Fruit fly (Drosophila melanogaster) whole organism, wandering third instar larva: ENCODE results near the gene CG3437.

ENCODE experiments used
- Abd-B ChIP-seq: fragments of >200 bp; optimal IDR thresholded peaks from 2 replicates; lab custom pipeline; 2017; ENCODE audit warnings: missing biosample characterization, missing genetic modification characterization
- CG32264 ChIP-seq: fragments of 200-800 bp; sonication (Bioruptor generic); optimal IDR thresholded peaks from 2 replicates; lab custom pipeline; 2016; ENCODE audit warnings: missing biosample characterization, missing genetic modification characterization
- CG9705 ChIP-seq: fragments of 200-800 bp; sonication (Bioruptor generic); optimal IDR thresholded peaks from 2 replicates; lab custom pipeline; 2018; ENCODE audit warnings: missing biosample characterization, mild to moderate bottlenecking, missing genetic modification characterization
- Dfd ChIP-seq: fragments of >200 bp; optimal IDR thresholded peaks from 2 replicates; lab custom pipeline; 2017; ENCODE audit warnings: missing biosample characterization, missing genetic modification characterization
- GATAd ChIP-seq: sonication (Bioruptor generic); optimal IDR thresholded peaks from 2 replicates; lab custom pipeline; 2016; ENCODE audit warnings: missing biosample characterization, missing genetic modification characterization
- HLH106 ChIP-seq: fragments of 200-800 bp; optimal IDR thresholded peaks from 3 replicates; lab custom pipeline; 2019; ENCODE audit warnings: missing biosample characterization, mild to moderate bottlenecking, missing genetic modification characterization, moderate library complexity
- Hnf4 ChIP-seq: fragments of 200-800 bp; sonication (Bioruptor generic); optimal IDR thresholded peaks from 2 replicates; lab custom pipeline; 2016; ENCODE audit warnings: missing biosample characterization, mild to moderate bottlenecking, missing genetic modification characterization
- Hr78 ChIP-seq: fragments of >200 bp; optimal IDR thresholded peaks from 2 replicates; lab custom pipeline; 2017; ENCODE audit warnings: missing biosample characterization, missing genetic modification characterization
- Hr83 ChIP-seq: fragments of 200-300 bp; sonication (Bioruptor generic); optimal IDR thresholded peaks from 2 replicates; lab custom pipeline; 2016; ENCODE audit warnings: missing biosample characterization, mild to moderate bottlenecking, missing genetic modification characterization, moderate library complexity; ENCODE audit not compliant: poor library complexity, severe bottlenecking
- Jra ChIP-seq: sonication (Bioruptor generic); optimal IDR thresholded peaks from 2 replicates; lab custom pipeline; 2016; ENCODE audit warnings: missing biosample characterization, missing genetic modification characterization
- Mio ChIP-seq: sonication (Bioruptor generic); optimal IDR thresholded peaks from 2 replicates; lab custom pipeline; 2016; ENCODE audit warnings: missing biosample characterization, missing genetic modification characterization
- N ChIP-seq: fragments of >200 bp; optimal IDR thresholded peaks from 2 replicates; lab custom pipeline; 2018; ENCODE audit warnings: missing biosample characterization, missing external identifiers, missing genetic modification characterization
- OdsH ChIP-seq: fragments of 200-800 bp; sonication (Bioruptor generic); optimal IDR thresholded peaks from 2 replicates; lab custom pipeline; 2016; ENCODE audit warnings: missing biosample characterization, mild to moderate bottlenecking, missing genetic modification characterization
- Rel ChIP-seq, 2 experiments: fragments of 200-800 bp; sonication (Bioruptor generic) in 1 of 2; optimal IDR thresholded peaks; 2 replicates in 1 of 2; 3 replicates in 1 of 2; lab custom pipeline; 2016 to 2019; ENCODE audit warnings: mild to moderate bottlenecking in 2 of 2, missing biosample characterization in 2 of 2, missing genetic modification characterization in 2 of 2, moderate library complexity in 1 of 2
- Sp1 ChIP-seq: fragments of 200-800 bp; sonication (Bioruptor generic); optimal IDR thresholded peaks from 3 replicates; lab custom pipeline; 2019; ENCODE audit warnings: missing biosample characterization, mild to moderate bottlenecking, missing genetic modification characterization, moderate library complexity
- Vsx2 ChIP-seq: fragments of 200-300, 225-300 bp; sonication (Bioruptor generic); optimal IDR thresholded peaks from 2 replicates; lab custom pipeline; 2018; ENCODE audit warnings: missing biosample characterization, missing genetic modification characterization; ENCODE audit not compliant: partially characterized antibody
- br ChIP-seq: fragments of 200-800 bp; sonication (Bioruptor generic); optimal IDR thresholded peaks from 2 replicates; lab custom pipeline; 2016; ENCODE audit warnings: missing biosample characterization, missing genetic modification characterization
- brk ChIP-seq: fragments of 200-800 bp; sonication (Bioruptor generic); optimal IDR thresholded peaks from 2 replicates; lab custom pipeline; 2016; ENCODE audit warnings: missing biosample characterization, mild to moderate bottlenecking, missing genetic modification characterization
- dl ChIP-seq, 2 experiments: fragments of 175-275, 200-275 bp in 1 of 2; fragments of 200-275 bp in 1 of 2; sonication (Bioruptor generic); optimal IDR thresholded peaks; lab custom pipeline; 2018; ENCODE audit warnings: mild to moderate bottlenecking in 2 of 2, missing biosample characterization in 2 of 2, missing genetic modification characterization in 2 of 2, moderate library complexity in 2 of 2; ENCODE audit not compliant: partially characterized antibody in 2 of 2, insufficient read depth in 1 of 2
- dmrt93B ChIP-seq: fragments of 200-800 bp; sonication (Bioruptor generic); optimal IDR thresholded peaks from 2 replicates; lab custom pipeline; 2018; ENCODE audit warnings: missing biosample characterization, mild to moderate bottlenecking, missing genetic modification characterization
- dsf ChIP-seq: sonication (Bioruptor generic); optimal IDR thresholded peaks from 2 replicates; lab custom pipeline; 2016; ENCODE audit warnings: missing biosample characterization, missing genetic modification characterization, borderline replicate concordance
- foxo ChIP-seq, 2 experiments: fragments of 200-800 bp; sonication (Bioruptor generic); optimal IDR thresholded peaks; 2 replicates in 1 of 2; 3 replicates in 1 of 2; lab custom pipeline; 2016 to 2017; ENCODE audit warnings: missing biosample characterization in 2 of 2, missing genetic modification characterization in 2 of 2
- fru ChIP-seq: fragments of 200-800 bp; sonication (Bioruptor generic); optimal IDR thresholded peaks from 3 replicates; lab custom pipeline; 2016; ENCODE audit warnings: missing biosample characterization, mild to moderate bottlenecking, missing genetic modification characterization
- h ChIP-seq: fragments of 200-800 bp; sonication (Bioruptor generic); optimal IDR thresholded peaks from 3 replicates; lab custom pipeline; 2016; ENCODE audit warnings: missing biosample characterization, mild to moderate bottlenecking, missing genetic modification characterization
- jim ChIP-seq: fragments of 175-275, 200-325 bp; sonication (Bioruptor generic); optimal IDR thresholded peaks from 2 replicates; lab custom pipeline; 2016; ENCODE audit warnings: missing biosample characterization, mild to moderate bottlenecking, missing genetic modification characterization
- lola ChIP-seq: fragments of >200 bp; optimal IDR thresholded peaks from 2 replicates; lab custom pipeline; 2017; ENCODE audit warnings: missing biosample characterization, missing genetic modification characterization
- pan ChIP-seq: fragments of >200 bp; optimal IDR thresholded peaks from 2 replicates; lab custom pipeline; 2017
- psq ChIP-seq: fragments of 200-800 bp; sonication (Bioruptor generic); optimal IDR thresholded peaks from 3 replicates; lab custom pipeline; 2017; ENCODE audit warnings: missing biosample characterization, mild to moderate bottlenecking, missing genetic modification characterization, moderate library complexity
- rgr ChIP-seq: fragments of 200-800 bp; sonication (Bioruptor generic); optimal IDR thresholded peaks from 3 replicates; lab custom pipeline; 2016; ENCODE audit warnings: missing biosample characterization, mild to moderate bottlenecking, missing genetic modification characterization
- sage ChIP-seq: fragments of 200-800 bp; sonication (Bioruptor generic); optimal IDR thresholded peaks from 2 replicates; lab custom pipeline; 2016; ENCODE audit warnings: missing biosample characterization, mild to moderate bottlenecking, missing genetic modification characterization
- sv ChIP-seq: fragments of 200-800 bp; sonication (Bioruptor generic); optimal IDR thresholded peaks from 3 replicates; lab custom pipeline; 2016; ENCODE audit warnings: missing biosample characterization, missing genetic modification characterization
- tai ChIP-seq: sonication (Bioruptor generic); optimal IDR thresholded peaks from 2 replicates; lab custom pipeline; 2016; ENCODE audit warnings: missing biosample characterization, missing genetic modification characterization
- usp ChIP-seq: fragments of >200 bp; optimal IDR thresholded peaks from 2 replicates; lab custom pipeline; 2017; ENCODE audit warnings: missing biosample characterization, missing genetic modification characterization
- woc ChIP-seq: sonication (Bioruptor generic); optimal IDR thresholded peaks from 2 replicates; lab custom pipeline; 2016; ENCODE audit warnings: missing biosample characterization, mild to moderate bottlenecking, missing genetic modification characterization

The CG3437 gene

dm6 chr3L:9442625-9443282, 14.7 kb downstream of the CG3437 start, which contains the start of gene Srg3:
Gene Srg3 (plus strand): TSS chr3L:9443232.
- no peak for TF ChIP-seq Hr78 (GFP tag; lab: Kevin White, UChicago)
- TF ChIP-seq br = no peak
- no peak for TF ChIP-seq fru (GFP tag; lab: Kevin White, UChicago)

DNA sequence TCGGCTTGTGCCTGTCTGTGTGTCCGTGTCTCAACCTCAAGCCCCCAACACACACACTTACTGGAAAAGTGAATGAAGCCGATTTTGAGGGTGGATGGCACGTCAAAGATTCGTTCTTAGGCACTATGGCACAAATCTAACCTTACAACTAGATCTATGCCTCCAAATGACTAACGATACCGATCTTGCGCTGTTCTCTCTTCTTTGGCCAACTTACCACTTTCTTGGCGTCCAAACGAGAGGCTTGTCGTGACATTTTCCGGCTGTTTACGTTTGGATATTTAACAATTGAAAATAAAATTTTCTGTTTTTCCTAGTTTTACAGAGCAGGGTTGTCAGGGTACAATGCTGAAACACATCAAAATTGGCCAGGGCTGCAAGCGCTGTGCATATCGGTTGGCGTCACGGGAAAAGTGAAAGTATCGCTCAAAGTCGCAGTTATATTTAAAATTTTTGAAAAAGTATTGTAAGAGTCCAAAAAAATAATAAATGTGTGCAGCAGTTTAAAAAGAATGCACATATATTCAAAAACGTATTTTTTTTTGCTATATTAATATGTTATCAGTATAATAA, 15.5 kb downstream of the CG3437 start, which contains the start of the genes Bet3 and Nf-YA:
Gene Bet3 (minus strand): TSS at position 361 of the 573 bp plus-strand sequence.
Gene Nf-YA (minus strand): TSS at position 361 of the 573 bp plus-strand sequence.
- TF ChIP-seq fru (GFP tag; lab: Kevin White, UChicago) (no peak), Hnf4 (GFP tag; lab: Kevin White, UChicago) (peak; percentile 34), sv (GFP tag; lab: Kevin White, UChicago) (no peak), foxo (GFP tag; optimal IDR thresholded peaks at IDR 0.05; lab: Kevin White, UChicago) (peak in 1 of 2 experiments; percentile 56), Hr83 (GFP tag; lab: Kevin White, UChicago) (peak; percentile 80), Rel (GFP tag; optimal IDR thresholded peaks at IDR 0.05; lab: Kevin White, UChicago) (no peak), Rel (tag; optimal IDR thresholded peaks at IDR 0.05; lab: Kevin White, UChicago) (peak; percentile 52), dsf (GFP tag; lab: Kevin White, UChicago) (peak; percentile 3), jim (GFP tag; lab: Kevin White, UChicago) (no peak), rgr (GFP tag; lab: Kevin White, UChicago) (peak; percentile 58), Hr78 (GFP tag; lab: Kevin White, UChicago) (no peak), h (GFP tag; lab: Kevin White, UChicago) (peak; percentile 9), Sp1 (GFP tag; lab: Kevin White, UChicago) (peak; percentile 36), HLH106 (peak; percentile 39), woc (GFP tag; lab: Kevin White, UChicago) (peak; percentile 41), Jra (GFP tag; lab: Kevin White, UChicago) (peak; percentile 64)

DNA sequence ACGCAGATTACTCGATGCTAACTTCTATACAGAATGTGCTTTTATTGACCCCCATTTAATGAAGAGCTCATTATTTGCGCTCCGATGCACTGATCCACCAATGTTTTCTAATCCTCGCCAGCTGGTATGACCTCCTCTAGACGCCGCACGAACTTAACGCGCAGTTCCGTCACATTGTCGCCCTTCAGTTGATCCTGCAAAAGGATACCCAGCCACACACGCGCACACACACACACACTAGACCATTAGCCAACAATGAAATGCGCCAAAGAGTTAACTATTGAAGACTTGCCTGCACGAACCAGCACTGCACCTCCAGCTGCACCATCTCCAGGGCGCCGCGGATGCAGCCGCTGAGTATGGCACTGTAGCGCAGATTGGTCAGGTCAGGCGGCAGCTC, 18.6 kb downstream of the CG3437 start:
- TF ChIP-seq jim (GFP tag; lab: Kevin White, UChicago) = no peak
- TF ChIP-seq Dfd (GFP tag; lab: Kevin White, UChicago) = peak; percentile 78

DNA sequence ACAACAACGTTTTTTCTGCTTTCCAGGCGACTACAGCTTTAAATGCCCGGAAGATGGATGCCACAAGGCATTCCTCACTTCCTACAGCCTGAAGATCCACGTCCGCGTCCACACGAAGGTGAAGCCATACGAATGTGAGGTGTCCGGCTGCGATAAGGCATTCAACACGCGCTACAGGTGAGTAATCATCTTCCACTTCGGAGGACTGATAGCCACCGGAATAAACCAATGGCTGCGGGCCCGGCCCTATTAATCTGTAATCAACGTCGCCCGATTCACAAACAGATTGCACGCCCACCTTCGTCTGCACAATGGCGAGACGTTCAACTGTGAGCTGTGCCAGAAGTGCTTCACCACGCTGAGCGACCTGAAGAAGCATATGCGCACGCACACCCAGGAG, 21.6 kb downstream of the CG3437 start:
- no peak for TF ChIP-seq Rel (GFP tag; optimal IDR thresholded peaks at IDR 0.05; lab: Kevin White, UChicago)
- peak; percentile 73 for TF ChIP-seq Rel (tag; optimal IDR thresholded peaks at IDR 0.05; lab: Kevin White, UChicago)
- TF ChIP-seq psq (GFP tag; lab: Kevin White, UChicago) = no peak
- TF ChIP-seq h (GFP tag; lab: Kevin White, UChicago) = peak; percentile 4
- TF ChIP-seq dsf (GFP tag; lab: Kevin White, UChicago) = no peak

- TF ChIP-seq Hnf4 (GFP tag; lab: Kevin White, UChicago) (peak; percentile 74), HLH106 (peak; percentile 23), GATAd (GFP tag; lab: Kevin White, UChicago) (no peak), OdsH (peak; percentile 65), Jra (GFP tag; lab: Kevin White, UChicago) (peak; percentile 59), pan (lab: Kevin White, UChicago) (no peak), woc (GFP tag; lab: Kevin White, UChicago) (no peak), N (no peak), Hr78 (GFP tag; lab: Kevin White, UChicago) (no peak), sage (GFP tag; lab: Kevin White, UChicago) (peak; percentile 31), usp (GFP tag; lab: Kevin White, UChicago) (no peak), h (GFP tag; lab: Kevin White, UChicago) (peak; percentile 56), Abd-B (GFP tag; lab: Kevin White, UChicago) (no peak), Mio (GFP tag; lab: Kevin White, UChicago) (no peak), rgr (GFP tag; lab: Kevin White, UChicago) (peak; percentile 70), br (peak; percentile 55), Vsx2 (no peak), dl (GFP tag; optimal IDR thresholded peaks at IDR 0.05; lab: Kevin White, UChicago; ENCODE audit: insufficient read depth in 1 of 2, partially characterized antibody in 2 of 2) (no peak), dsf (GFP tag; lab: Kevin White, UChicago) (no peak), foxo (GFP tag; optimal IDR thresholded peaks at IDR 0.05; lab: Kevin White, UChicago) (peak; percentile 38 to 82), CG9705 (GFP tag; lab: Kevin White, UChicago) (no peak), Sp1 (GFP tag; lab: Kevin White, UChicago) (peak; percentile 13), dmrt93B (GFP tag; lab: Kevin White, UChicago) (no peak), jim (GFP tag; lab: Kevin White, UChicago) (no peak), lola (GFP tag; lab: Kevin White, UChicago) (no peak), Dfd (GFP tag; lab: Kevin White, UChicago) (no peak), brk (no peak), fru (GFP tag; lab: Kevin White, UChicago) (peak; percentile 50), CG32264 (peak; percentile 26), sv (GFP tag; lab: Kevin White, UChicago) (peak; percentile 53), Hr83 (GFP tag; lab: Kevin White, UChicago) (peak; percentile 73), tai (GFP tag; lab: Kevin White, UChicago) (no peak), psq (GFP tag; lab: Kevin White, UChicago) (peak; percentile 37), Rel (GFP tag; optimal IDR thresholded peaks at IDR 0.05; lab: Kevin White, UChicago) (no peak), Rel (tag; optimal IDR thresholded peaks at IDR 0.05; lab: Kevin White, UChicago) (peak; percentile 26)
These were observed 22.2 kb downstream of the CG3437 start, which contains the start of gene CG42526 for dm6 chr3L:9435315-9435714. Gene CG42526 (minus strand): TSS chr3L:9435399.
